Worm (Caenorhabditis elegans) whole organism, late embryonic: ENCODE data around the gene lin-29.
A peak's percentile ranks its signal among the peaks of the same experiment; 100 is the strongest.

ENCODE experiments used
- C08G9.2 ChIP-seq: sonication (generic microtip); optimal IDR thresholded peaks from 2 replicates; lab custom pipeline; 2016; ENCODE audit warnings: mild to moderate bottlenecking, missing genetic modification characterization, moderate library complexity, missing compliant biosample characterization
- C38D4.7 ChIP-seq: fragments of 200-800 bp; sonication (Bioruptor generic); optimal IDR thresholded peaks from 2 replicates; lab custom pipeline; 2018; ENCODE audit warnings: mild to moderate bottlenecking, missing genetic modification characterization, moderate library complexity, missing compliant biosample characterization
- K02D7.2 ChIP-seq: sonication (generic microtip); optimal IDR thresholded peaks from 2 replicates; lab custom pipeline; 2017; ENCODE audit warnings: mild to moderate bottlenecking, missing genetic modification characterization, missing compliant biosample characterization
- K09A11.1 ChIP-seq: sonication (generic microtip); optimal IDR thresholded peaks from 2 replicates; lab custom pipeline; 2017; ENCODE audit warnings: antibody characterized with exemption, mild to moderate bottlenecking, missing genetic modification characterization, missing compliant biosample characterization; ENCODE audit not compliant: insufficient read depth
- T23F11.4 ChIP-seq: fragments of 200-800 bp; sonication (Bioruptor generic); optimal IDR thresholded peaks from 2 replicates; lab custom pipeline; 2018; ENCODE audit warnings: mild to moderate bottlenecking, missing genetic modification characterization, missing compliant biosample characterization
- Y22D7AL.16 ChIP-seq: sonication (generic microtip); optimal IDR thresholded peaks from 2 replicates; lab custom pipeline; 2016; ENCODE audit warnings: missing genetic modification characterization, missing compliant biosample characterization
- ahr-1 ChIP-seq: sonication (generic microtip); optimal IDR thresholded peaks from 2 replicates; lab custom pipeline; 2016; ENCODE audit warnings: missing genetic modification characterization, missing compliant biosample characterization
- ama-1 ChIP-seq: fragments of 150-350 bp; optimal IDR thresholded peaks from 2 replicates; lab custom pipeline; 2014
- ceh-14 ChIP-seq: sonication (generic microtip); optimal IDR thresholded peaks from 2 replicates; lab custom pipeline; 2016; ENCODE audit warnings: missing genotype, missing genetic modification characterization, missing compliant biosample characterization
- ceh-18 ChIP-seq: sonication (generic microtip); optimal IDR thresholded peaks from 2 replicates; lab custom pipeline; 2016; ENCODE audit warnings: missing genetic modification characterization, missing compliant biosample characterization
- ceh-19 ChIP-seq: fragments of 200-800 bp; sonication (Bioruptor generic); optimal IDR thresholded peaks from 2 replicates; lab custom pipeline; 2018; ENCODE audit warnings: mild to moderate bottlenecking, missing genetic modification characterization, missing compliant biosample characterization
- ceh-24 ChIP-seq: sonication (generic microtip); optimal IDR thresholded peaks from 2 replicates; lab custom pipeline; 2016; ENCODE audit warnings: mild to moderate bottlenecking, missing genetic modification characterization, missing compliant biosample characterization
- ceh-31 ChIP-seq: sonication (generic microtip); optimal IDR thresholded peaks from 2 replicates; lab custom pipeline; 2016; ENCODE audit warnings: missing genetic modification characterization, missing compliant biosample characterization
- ceh-34 ChIP-seq: sonication (generic microtip); optimal IDR thresholded peaks from 2 replicates; lab custom pipeline; 2016; ENCODE audit warnings: mild to moderate bottlenecking, missing genetic modification characterization, missing compliant biosample characterization
- ceh-45 ChIP-seq: fragments of 200-800 bp; sonication (Bioruptor generic); IDR thresholded peaks from 2 replicates; pipeline ENCODE4 v1.3.6; 2022; ENCODE audit warnings: missing genetic modification reagents, missing genetic modification characterization, missing compliant biosample characterization
- che-1 ChIP-seq: sonication (generic microtip); optimal IDR thresholded peaks from 2 replicates; lab custom pipeline; 2016; ENCODE audit warnings: mild to moderate bottlenecking, missing genetic modification characterization, missing compliant biosample characterization
- dve-1 ChIP-seq: sonication (generic microtip); optimal IDR thresholded peaks from 2 replicates; lab custom pipeline; 2017; ENCODE audit warnings: antibody characterized with exemption, mild to moderate bottlenecking, missing genetic modification characterization, missing compliant biosample characterization
- fkh-6 ChIP-seq: sonication (generic microtip); optimal IDR thresholded peaks from 2 replicates; lab custom pipeline; 2016; ENCODE audit warnings: missing genetic modification characterization, missing compliant biosample characterization
- gmeb-2 ChIP-seq: sonication (generic microtip); optimal IDR thresholded peaks from 2 replicates; lab custom pipeline; 2016; ENCODE audit warnings: missing genetic modification characterization, inconsistent platforms, missing compliant biosample characterization
- hlh-30 ChIP-seq: sonication (generic microtip); optimal IDR thresholded peaks from 2 replicates; lab custom pipeline; 2017; ENCODE audit warnings: antibody characterized with exemption, missing genetic modification characterization, missing compliant biosample characterization; ENCODE audit not compliant: insufficient read depth
- hlh-6 ChIP-seq: sonication (generic microtip); optimal IDR thresholded peaks from 2 replicates; lab custom pipeline; 2016; ENCODE audit warnings: missing genotype, missing genetic modification characterization, missing compliant biosample characterization
- hlh-8 ChIP-seq: sonication (generic microtip); optimal IDR thresholded peaks from 2 replicates; lab custom pipeline; 2016; ENCODE audit warnings: missing genotype, missing genetic modification characterization, missing compliant biosample characterization
- madf-2 ChIP-seq: sonication (generic microtip); optimal IDR thresholded peaks from 2 replicates; lab custom pipeline; 2017; ENCODE audit warnings: missing genetic modification characterization, missing compliant biosample characterization
- mec-3 ChIP-seq: sonication (generic microtip); optimal IDR thresholded peaks from 2 replicates; lab custom pipeline; 2016; ENCODE audit warnings: borderline replicate concordance, missing genetic modification characterization, missing compliant biosample characterization
- npax-4 ChIP-seq: sonication (generic microtip); optimal IDR thresholded peaks from 2 replicates; lab custom pipeline; 2016; ENCODE audit warnings: missing genetic modification characterization, missing compliant biosample characterization
- odd-2 ChIP-seq: sonication (generic microtip); optimal IDR thresholded peaks from 2 replicates; lab custom pipeline; 2017; ENCODE audit warnings: antibody characterized with exemption, mild to moderate bottlenecking, missing genetic modification characterization, missing compliant biosample characterization
- pat-9 ChIP-seq: fragments of 200-800 bp; sonication (Bioruptor generic); optimal IDR thresholded peaks from 2 replicates; lab custom pipeline; 2018; ENCODE audit warnings: mild to moderate bottlenecking, missing genetic modification characterization, moderate library complexity, missing compliant biosample characterization
- pax-1 ChIP-seq: fragments of 150-350 bp; optimal IDR thresholded peaks from 2 replicates; lab custom pipeline; 2014; ENCODE audit warnings: missing biosample characterization, missing genetic modification characterization
- pha-2 ChIP-seq: sonication (generic microtip); optimal IDR thresholded peaks from 2 replicates; lab custom pipeline; 2017; ENCODE audit warnings: mild to moderate bottlenecking, missing genetic modification characterization, missing compliant biosample characterization
- pqm-1 ChIP-seq: sonication (generic microtip); optimal IDR thresholded peaks from 2 replicates; lab custom pipeline; 2016; ENCODE audit warnings: missing genetic modification characterization, missing compliant biosample characterization
- rnt-1 ChIP-seq: sonication (generic microtip); optimal IDR thresholded peaks from 2 replicates; lab custom pipeline; 2016; ENCODE audit warnings: missing genetic modification characterization, missing compliant biosample characterization
- sdc-2 ChIP-seq: sonication (generic microtip); optimal IDR thresholded peaks from 2 replicates; lab custom pipeline; 2016; ENCODE audit warnings: missing genotype, missing genetic modification characterization, missing compliant biosample characterization
- sox-4 ChIP-seq: sonication (generic microtip); optimal IDR thresholded peaks from 2 replicates; lab custom pipeline; 2017; ENCODE audit warnings: mild to moderate bottlenecking, missing genetic modification characterization, inconsistent platforms, missing compliant biosample characterization
- unc-3 ChIP-seq, 2 experiments: fragments of 200-800 bp in 1 of 2; sonication (Bioruptor generic) in 1 of 2; sonication (generic microtip) in 1 of 2; conservative IDR thresholded peaks in 1 of 2; optimal IDR thresholded peaks in 1 of 2; 2 replicates each; pipeline versions ENCODE4 v1.3.6 to Lab custom; 2016 to 2022; ENCODE audit warnings: missing compliant biosample characterization in 2 of 2, missing genetic modification characterization in 2 of 2, missing genetic modification reagents in 1 of 2
- unc-42 ChIP-seq: sonication (generic microtip); optimal IDR thresholded peaks from 2 replicates; lab custom pipeline; 2016; ENCODE audit warnings: missing genotype, missing genetic modification characterization, missing compliant biosample characterization
- unc-86 ChIP-seq: sonication (generic microtip); optimal IDR thresholded peaks from 2 replicates; lab custom pipeline; 2016; ENCODE audit warnings: missing genetic modification characterization, missing compliant biosample characterization
- zip-5 ChIP-seq: sonication (generic microtip); optimal IDR thresholded peaks from 2 replicates; lab custom pipeline; 2016; ENCODE audit warnings: missing genetic modification characterization, missing compliant biosample characterization

The lin-29 gene

DNA sequence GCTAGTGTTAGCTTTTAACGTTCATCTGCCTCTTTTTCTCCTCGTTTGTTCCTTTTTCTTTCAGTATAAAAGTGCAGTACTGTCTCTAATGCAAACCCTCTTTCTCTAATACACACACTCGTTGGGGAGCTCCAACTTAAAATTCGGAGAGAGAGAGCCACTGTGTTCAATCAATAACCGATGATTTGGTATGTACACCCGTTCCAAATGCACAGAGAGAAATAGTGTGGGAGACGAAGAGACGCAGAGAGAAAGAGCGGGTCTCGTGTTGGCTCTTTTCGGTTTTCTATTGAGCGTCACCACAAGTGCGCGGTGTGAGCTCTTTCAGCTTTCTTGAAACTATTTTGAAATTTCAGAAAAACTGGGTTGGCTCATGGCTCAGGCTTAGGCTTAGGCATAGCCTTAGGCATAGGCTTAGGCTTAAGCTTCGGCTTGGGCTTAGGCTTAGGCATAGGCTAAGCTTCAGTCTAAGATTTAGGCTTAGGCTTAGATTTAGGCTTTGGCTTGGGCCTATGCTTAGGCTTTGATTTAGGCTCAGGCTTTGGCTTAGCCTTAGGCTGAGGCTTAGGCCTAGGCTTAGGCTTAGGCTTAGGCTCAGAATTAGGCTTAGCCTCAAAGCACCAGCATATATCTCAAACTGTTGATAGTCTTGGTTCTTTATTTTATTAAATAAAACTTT lies 11.4 kb downstream of the lin-29 start:
- TF ChIP-seq unc-3 (GFP tag; conservative IDR thresholded peaks at IDR 0.05; lab: Robert Waterston, UW) (no peak), unc-3 (tag; optimal IDR thresholded peaks at IDR 0.05; lab: Kevin White, UChicago) (no peak), sdc-2 (tag; lab: Kevin White, UChicago) (no peak), odd-2 (tag; lab: Kevin White, UChicago) (no peak), hlh-6 (tag; lab: Kevin White, UChicago) (no peak), dve-1 (peak; percentile 29), C38D4.7 (GFP tag; lab: Kevin White, UChicago) (no peak), T23F11.4 (GFP tag; lab: Kevin White, UChicago) (no peak), hlh-30 (tag; lab: Kevin White, UChicago) (peak; percentile 47), K09A11.1 (tag; lab: Kevin White, UChicago) (no peak), ama-1 (lab: Kevin White, UChicago) (no peak), mec-3 (no peak)

DNA sequence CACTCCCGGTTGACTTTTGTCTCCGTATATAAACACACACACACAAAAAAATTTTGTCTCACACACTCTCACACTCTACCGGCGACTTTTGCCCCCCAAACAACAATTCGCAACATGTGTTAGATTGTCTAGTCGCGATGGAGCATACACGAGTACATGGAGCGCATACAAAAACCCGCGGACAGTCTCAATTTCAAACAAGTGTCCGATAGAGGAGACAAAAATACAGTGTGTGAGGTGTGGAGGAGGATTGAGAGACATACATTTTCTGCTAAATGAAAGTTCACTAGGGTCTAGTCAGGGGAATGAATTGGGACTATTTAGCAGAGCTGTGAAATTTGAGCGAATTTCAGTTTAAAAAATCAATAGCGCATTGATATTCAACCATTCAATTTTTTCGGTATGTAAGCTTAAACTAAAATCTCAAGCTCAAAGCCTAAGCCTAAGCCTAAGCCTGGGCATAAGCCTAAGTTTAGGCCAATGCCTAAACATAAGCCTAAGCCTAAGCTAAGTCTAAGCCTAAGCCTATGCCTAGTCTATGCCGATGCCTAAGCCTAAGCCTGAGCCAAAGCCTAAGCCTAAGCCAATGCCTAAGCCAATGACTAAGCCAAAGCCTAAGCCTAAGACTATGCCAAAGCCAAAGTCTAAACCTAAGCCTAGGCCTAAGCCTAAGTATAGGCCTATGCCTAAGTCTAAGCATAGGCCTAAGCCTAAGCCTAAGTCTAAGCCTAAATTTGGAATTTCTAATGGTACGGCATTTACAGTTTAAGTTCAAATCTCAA lies 12.2 kb downstream of the lin-29 start:
- TF ChIP-seq ceh-34 (tag; lab: Kevin White, UChicago), result peak; percentile 1
- no peak for TF ChIP-seq rnt-1 (tag; lab: Kevin White, UChicago)
- TF ChIP-seq dve-1, result peak; percentile 14

DNA sequence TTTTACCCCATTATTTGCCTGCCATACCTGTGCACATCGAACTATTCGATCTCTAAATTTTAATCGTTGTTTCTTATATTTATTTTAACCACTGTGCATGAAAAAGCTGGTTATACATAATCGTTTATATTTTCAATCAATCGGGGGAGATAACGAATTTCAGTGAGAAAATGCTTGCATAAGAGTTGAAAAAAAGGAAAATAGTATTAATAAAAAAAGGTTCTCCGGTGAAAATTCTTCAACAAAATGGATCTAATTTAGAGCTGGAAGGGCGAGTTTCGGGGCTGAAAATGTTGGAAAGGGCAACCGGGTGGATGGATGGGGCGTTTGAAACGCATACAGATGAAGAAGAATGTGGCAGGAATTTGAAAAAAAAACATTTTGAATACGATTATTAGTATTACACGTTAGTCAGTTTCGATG lies 17.6 kb downstream of the lin-29 start:
- TF ChIP-seq ama-1 (lab: Kevin White, UChicago), result no peak
- no peak for TF ChIP-seq gmeb-2 (tag; lab: Kevin White, UChicago)
- no peak for TF ChIP-seq C08G9.2 (tag; lab: Kevin White, UChicago)
- TF ChIP-seq hlh-30 (tag; lab: Kevin White, UChicago), result no peak
- no peak for TF ChIP-seq fkh-6 (tag; lab: Kevin White, UChicago)
- TF ChIP-seq ahr-1 (tag; lab: Kevin White, UChicago), result no peak
- no peak for TF ChIP-seq unc-86
- no peak for TF ChIP-seq ceh-24 (tag; lab: Kevin White, UChicago)
- no peak for TF ChIP-seq ceh-18 (tag; lab: Kevin White, UChicago)
- no peak for TF ChIP-seq che-1 (tag; lab: Kevin White, UChicago)
- TF ChIP-seq pat-9 (tag; lab: Kevin White, UChicago), result no peak
- TF ChIP-seq K02D7.2, result no peak
- TF ChIP-seq ceh-45 (GFP tag; lab: Robert Waterston, UW), result no peak
- TF ChIP-seq Y22D7AL.16 (tag; lab: Kevin White, UChicago), result no peak
- no peak for TF ChIP-seq sox-4 (tag; lab: Kevin White, UChicago)
- TF ChIP-seq zip-5 (tag; lab: Kevin White, UChicago), result no peak

DNA sequence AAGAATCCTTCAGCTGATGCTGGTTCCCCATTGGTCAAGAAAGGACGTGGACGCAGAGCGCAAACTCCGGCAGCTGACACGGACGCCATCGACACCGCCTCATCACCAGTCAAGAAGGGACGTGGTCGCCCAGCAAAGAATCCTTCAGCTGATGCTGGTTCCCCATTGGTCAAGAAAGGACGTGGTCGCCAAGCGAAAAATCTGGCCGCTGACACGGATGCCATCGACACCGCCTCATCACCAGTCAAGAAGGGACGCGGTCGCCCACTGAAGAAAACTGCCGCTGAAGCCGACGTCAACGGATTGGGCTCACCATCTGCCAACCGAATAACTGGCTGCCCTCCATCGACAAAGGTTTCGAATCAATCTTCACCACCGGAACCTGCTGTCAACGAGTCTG lies 18.2 kb downstream of the lin-29 start:
- TF ChIP-seq ceh-14 (tag; lab: Kevin White, UChicago) (no peak), ceh-31 (no peak), pax-1 (tag; lab: Kevin White, UChicago) (no peak), pha-2 (tag; lab: Kevin White, UChicago) (no peak), pat-9 (tag; lab: Kevin White, UChicago) (no peak), unc-42 (tag; lab: Kevin White, UChicago) (no peak), ama-1 (lab: Kevin White, UChicago) (no peak), npax-4 (tag; lab: Kevin White, UChicago) (no peak), ceh-18 (tag; lab: Kevin White, UChicago) (no peak), dve-1 (no peak), sdc-2 (tag; lab: Kevin White, UChicago) (no peak), madf-2 (no peak), pqm-1 (no peak), sox-4 (tag; lab: Kevin White, UChicago) (no peak), ceh-19 (GFP tag; lab: Kevin White, UChicago) (no peak), hlh-8 (tag; lab: Kevin White, UChicago) (no peak), C08G9.2 (tag; lab: Kevin White, UChicago) (no peak)
